Fruit fly (Drosophila melanogaster) whole organism, embryonic: ENCODE results near the gene dlg1.
A peak's percentile ranks its signal among the peaks of the same experiment; 100 is the strongest.

Experiments used
- B-H2 ChIP-seq: fragments of 200-800 bp; sonication (Bioruptor generic); optimal IDR thresholded peaks from 2 replicates; lab custom pipeline; 2018; ENCODE audit warnings: missing biosample characterization, mild to moderate bottlenecking, missing genetic modification characterization
- CG11456 ChIP-seq: fragments of 200-800 bp; sonication (Bioruptor generic); IDR thresholded peaks from 3 replicates; pipeline ENCODE4 v1.3.6; 2022; ENCODE audit warnings: missing biosample characterization, missing genetic modification characterization
- CG1233 ChIP-seq: fragments of 200-800 bp; sonication (Bioruptor generic); optimal IDR thresholded peaks from 4 replicates; lab custom pipeline; 2018; ENCODE audit warnings: missing biosample characterization, mild to moderate bottlenecking, missing genetic modification characterization
- CG12744 ChIP-seq: fragments of 200-800 bp; sonication (Bioruptor generic); optimal IDR thresholded peaks from 2 replicates; lab custom pipeline; 2016; ENCODE audit warnings: missing biosample characterization, missing genetic modification characterization
- CG1602 ChIP-seq: fragments of 200-800 bp; sonication (Bioruptor generic); optimal IDR thresholded peaks from 3 replicates; lab custom pipeline; 2016; ENCODE audit warnings: missing biosample characterization, missing genetic modification characterization
- CG16779 ChIP-seq: fragments of 200-800 bp; sonication (Bioruptor generic); IDR thresholded peaks from 2 replicates; pipeline ENCODE4 v1.3.6; 2022; ENCODE audit warnings: missing biosample characterization, missing genetic modification characterization
- CG2116 ChIP-seq: fragments of 200-800 bp; sonication (Bioruptor generic); optimal IDR thresholded peaks from 3 replicates; lab custom pipeline; 2018; ENCODE audit warnings: missing biosample characterization, mild to moderate bottlenecking, missing genetic modification characterization
- CG2199 ChIP-seq: fragments of 200-800 bp; sonication (Bioruptor generic); IDR thresholded peaks from 3 replicates; pipeline ENCODE4 v1.3.6; 2022; ENCODE audit warnings: missing biosample characterization, missing genetic modification characterization
- CG3163 ChIP-seq: fragments of 200-800 bp; sonication (Bioruptor generic); optimal IDR thresholded peaks from 3 replicates; lab custom pipeline; 2016; ENCODE audit warnings: missing biosample characterization, missing genetic modification characterization
- CG3847 ChIP-seq: fragments of 200-800 bp; sonication (Bioruptor generic); IDR thresholded peaks from 2 replicates; pipeline ENCODE4 v1.3.6; 2022; ENCODE audit warnings: missing biosample characterization, missing genetic modification characterization
- CG42726 ChIP-seq: fragments of 200-800 bp; sonication (Bioruptor generic); IDR thresholded peaks from 2 replicates; pipeline ENCODE4 v1.3.6; 2022; ENCODE audit warnings: missing biosample characterization, missing genetic modification characterization; ENCODE audit not compliant: partially characterized antibody
- CG4424 ChIP-seq: fragments of 200-800 bp; sonication (Bioruptor generic); optimal IDR thresholded peaks from 3 replicates; lab custom pipeline; 2016; ENCODE audit warnings: missing biosample characterization, missing genetic modification characterization
- CG4730 ChIP-seq: fragments of 200-800 bp; sonication (Bioruptor generic); IDR thresholded peaks from 2 replicates; pipeline ENCODE4 v1.3.6; 2022; ENCODE audit warnings: missing biosample characterization, missing genetic modification characterization
- CG4820 ChIP-seq: fragments of 200-800 bp; sonication (Bioruptor generic); optimal IDR thresholded peaks from 3 replicates; lab custom pipeline; 2016; ENCODE audit warnings: missing biosample characterization, missing genetic modification characterization
- CG6791 ChIP-seq: fragments of 200-800 bp; sonication (Bioruptor generic); IDR thresholded peaks from 3 replicates; pipeline ENCODE4 v1.3.6; 2022; ENCODE audit warnings: missing biosample characterization, missing genetic modification characterization; ENCODE audit not compliant: partially characterized antibody
- CG7372 ChIP-seq: fragments of 200-800 bp; sonication (Bioruptor generic); IDR thresholded peaks from 2 replicates; pipeline ENCODE4 v1.3.6; 2022; ENCODE audit warnings: missing biosample characterization, missing genetic modification characterization
- CG7928 ChIP-seq: fragments of 200-800 bp; sonication (Bioruptor generic); optimal IDR thresholded peaks from 2 replicates; lab custom pipeline; 2017; ENCODE audit warnings: missing biosample characterization, mild to moderate bottlenecking, missing genetic modification characterization
- CG8359 ChIP-seq: fragments of 200-800 bp; sonication (Bioruptor generic); optimal IDR thresholded peaks from 2 replicates; lab custom pipeline; 2017; ENCODE audit warnings: missing biosample characterization, mild to moderate bottlenecking, missing genetic modification characterization, borderline replicate concordance
- CG8478 ChIP-seq: fragments of >200 bp; optimal IDR thresholded peaks from 2 replicates; lab custom pipeline; 2018
- CG8944 ChIP-seq: fragments of 200-800 bp; sonication (Bioruptor generic); optimal IDR thresholded peaks from 3 replicates; lab custom pipeline; 2016; ENCODE audit warnings: missing biosample characterization, missing genetic modification characterization
- CHES-1-like ChIP-seq: fragments of 200-800 bp; sonication (Bioruptor generic); optimal IDR thresholded peaks from 2 replicates; lab custom pipeline; 2016; ENCODE audit warnings: missing biosample characterization, missing genetic modification characterization
- Doc3 ChIP-seq: fragments of 200-800 bp; sonication (Bioruptor generic); IDR thresholded peaks from 3 replicates; pipeline ENCODE4 v1.3.6; 2022; ENCODE audit warnings: missing biosample characterization, missing genetic modification characterization; ENCODE audit not compliant: partially characterized antibody
- Dp ChIP-seq: fragments of 200-800 bp; sonication (Bioruptor generic); optimal IDR thresholded peaks from 2 replicates; lab custom pipeline; 2018; ENCODE audit warnings: missing biosample characterization, mild to moderate bottlenecking, missing genetic modification characterization, moderate library complexity
- Dref ChIP-seq: fragments of 200-800 bp; sonication (Bioruptor generic); IDR thresholded peaks from 2 replicates; pipeline ENCODE4 v1.3.6; 2022; ENCODE audit warnings: missing biosample characterization, missing genetic modification characterization
- ERR ChIP-seq: fragments of 200-800 bp; sonication (Bioruptor generic); optimal IDR thresholded peaks from 2 replicates; lab custom pipeline; 2016; ENCODE audit warnings: missing biosample characterization, missing genetic modification characterization
- Elba2 ChIP-seq: fragments of 200-800 bp; sonication (Bioruptor generic); optimal IDR thresholded peaks from 3 replicates; lab custom pipeline; 2016; ENCODE audit warnings: missing biosample characterization, missing genetic modification characterization
- GATAe ChIP-seq: fragments of 200-800 bp; sonication (Bioruptor generic); conservative IDR thresholded peaks from 2 replicates; pipeline ENCODE4 v1.3.6; 2022; ENCODE audit warnings: missing biosample characterization, missing genetic modification characterization
- Hey ChIP-seq: fragments of 200-800 bp; sonication (Bioruptor generic); optimal IDR thresholded peaks from 3 replicates; lab custom pipeline; 2018; ENCODE audit warnings: missing biosample characterization, mild to moderate bottlenecking, missing genetic modification characterization
- Jarid2 ChIP-seq: fragments of 200-800 bp; sonication (Bioruptor generic); optimal IDR thresholded peaks from 3 replicates; lab custom pipeline; 2017; ENCODE audit warnings: mild to moderate bottlenecking, missing biosample characterization, missing genetic modification reagents, missing genetic modification characterization
- Lhr ChIP-seq: fragments of 200-800 bp; sonication (Bioruptor generic); optimal IDR thresholded peaks from 3 replicates; lab custom pipeline; 2017; ENCODE audit warnings: mild to moderate bottlenecking, missing biosample characterization, missing genetic modification reagents, missing genetic modification characterization
- Mrtf ChIP-seq: fragments of 200-800 bp; sonication (Bioruptor generic); IDR thresholded peaks from 3 replicates; pipeline ENCODE4 v1.3.6; 2022; ENCODE audit warnings: missing biosample characterization, missing genetic modification characterization
- TFAM ChIP-seq: fragments of 200-800 bp; sonication (Bioruptor generic); optimal IDR thresholded peaks from 2 replicates; lab custom pipeline; 2017; ENCODE audit warnings: missing biosample characterization, missing genetic modification characterization, inconsistent platforms
- Trl ChIP-seq, 3 experiments: fragments of >200 bp in 2 of 3; fragments of 200-800 bp in 1 of 3; sonication (Bioruptor generic) in 1 of 3; optimal IDR thresholded peaks; 2 replicates in 1 of 3; 3 replicates in 2 of 3; lab custom pipeline; 2016 to 2017; ENCODE audit warnings: missing biosample characterization in 1 of 3, missing genetic modification characterization in 1 of 3
- ab ChIP-seq: fragments of 200-800 bp; sonication (Bioruptor generic); optimal IDR thresholded peaks from 2 replicates; lab custom pipeline; 2016; ENCODE audit warnings: missing biosample characterization, missing genetic modification characterization
- cad ChIP-seq: fragments of >200 bp; optimal IDR thresholded peaks from 2 replicates; lab custom pipeline; 2017; ENCODE audit warnings: missing biosample characterization, missing genetic modification characterization
- eyg ChIP-seq: fragments of 200-800 bp; sonication (Bioruptor generic); optimal IDR thresholded peaks from 3 replicates; lab custom pipeline; 2016; ENCODE audit warnings: missing biosample characterization, missing genetic modification characterization
- fd64A ChIP-seq: fragments of 200-800 bp; sonication (Bioruptor generic); optimal IDR thresholded peaks from 3 replicates; lab custom pipeline; 2018; ENCODE audit warnings: missing biosample characterization, mild to moderate bottlenecking, missing genetic modification characterization
- gce ChIP-seq: fragments of 200-800 bp; sonication (Bioruptor generic); IDR thresholded peaks from 3 replicates; pipeline ENCODE4 v1.3.6; 2022; ENCODE audit warnings: missing biosample characterization, missing genetic modification characterization
- hb ChIP-seq: fragments of 200-800 bp; sonication (Bioruptor generic); IDR thresholded peaks from 3 replicates; pipeline ENCODE4 v1.3.6; 2022; ENCODE audit warnings: missing biosample characterization, missing genetic modification characterization; ENCODE audit not compliant: partially characterized antibody
- inv ChIP-seq: fragments of 200-800 bp; sonication (Bioruptor generic); IDR thresholded peaks from 2 replicates; pipeline ENCODE4 v1.3.6; 2022; ENCODE audit warnings: missing biosample characterization, missing genetic modification characterization; ENCODE audit not compliant: partially characterized antibody
- ken ChIP-seq: fragments of 200-800 bp; sonication (Bioruptor generic); IDR thresholded peaks from 3 replicates; pipeline ENCODE4 v1.3.6; 2022; ENCODE audit warnings: missing biosample characterization, missing genetic modification characterization
- lov ChIP-seq, 2 experiments: fragments of 200-800 bp in 1 of 2; fragments of >200 bp in 1 of 2; sonication (Bioruptor generic) in 1 of 2; IDR thresholded peaks in 1 of 2; optimal IDR thresholded peaks in 1 of 2; 2 replicates in 1 of 2; 3 replicates in 1 of 2; pipeline versions ENCODE4 v1.3.6 to Lab custom; 2017 to 2022; ENCODE audit warnings: missing biosample characterization in 1 of 2, missing genetic modification characterization in 1 of 2
- pum ChIP-seq: fragments of 200-800 bp; sonication (Bioruptor generic); optimal IDR thresholded peaks from 2 replicates; lab custom pipeline; 2016; ENCODE audit warnings: missing biosample characterization, missing genetic modification characterization
- repo ChIP-seq: fragments of 200-800 bp; sonication (Bioruptor generic); optimal IDR thresholded peaks from 2 replicates; lab custom pipeline; 2016; ENCODE audit warnings: missing biosample characterization, missing genetic modification characterization
- row ChIP-seq: fragments of 200-800 bp; sonication (Bioruptor generic); IDR thresholded peaks from 3 replicates; pipeline ENCODE4 v1.3.6; 2022; ENCODE audit warnings: missing biosample characterization, missing genetic modification characterization
- sc ChIP-seq, 3 experiments: fragments of >200 bp in 2 of 3; fragments of 200-800 bp in 1 of 3; sonication (Bioruptor generic) in 1 of 3; optimal IDR thresholded peaks; 2 replicates in 2 of 3; 3 replicates in 1 of 3; lab custom pipeline; 2017; ENCODE audit warnings: mild to moderate bottlenecking in 1 of 3, missing biosample characterization in 1 of 3, missing genetic modification characterization in 1 of 3, missing genetic modification reagents in 1 of 3
- tll ChIP-seq, 2 experiments: fragments of 200-800 bp in 1 of 2; fragments of >200 bp in 1 of 2; sonication (Bioruptor generic) in 1 of 2; optimal IDR thresholded peaks; 2 replicates each; lab custom pipeline; 2017 to 2019; ENCODE audit warnings: missing biosample characterization in 2 of 2, missing genetic modification characterization in 2 of 2, mild to moderate bottlenecking in 1 of 2, moderate library complexity in 1 of 2
- tna ChIP-seq: fragments of 200-800 bp; sonication (Bioruptor generic); IDR thresholded peaks from 2 replicates; pipeline ENCODE4 v1.3.6; 2022; ENCODE audit warnings: missing biosample characterization, missing genetic modification characterization; ENCODE audit not compliant: partially characterized antibody
- ttk ChIP-seq: fragments of 200-800 bp; sonication (Bioruptor generic); IDR thresholded peaks from 2 replicates; pipeline ENCODE4 v2.1.2; 2022; ENCODE audit warnings: missing biosample characterization, missing genetic modification characterization
- zfh1 ChIP-seq: fragments of 200-800 bp; sonication (Bioruptor generic); IDR thresholded peaks from 3 replicates; pipeline ENCODE4 v1.3.6; 2022; ENCODE audit warnings: missing biosample characterization, missing genetic modification characterization
- zfh2 ChIP-seq: fragments of 200-800 bp; sonication (Bioruptor generic); optimal IDR thresholded peaks from 2 replicates; lab custom pipeline; 2016; ENCODE audit warnings: missing biosample characterization, missing genetic modification characterization

dlg1 gene

dm6 chrX:11427282-11427689, 57.8 kb downstream of the dlg1 start:
- TF ChIP-seq CG4730 = no peak
- peak; percentile 70 for TF ChIP-seq fd64A
- no peak for TF ChIP-seq ttk (GFP tag; lab: Robert Waterston, UW)
- peak; percentile 80 for TF ChIP-seq ERR (GFP tag; lab: Kevin White, UChicago)
- TF ChIP-seq Mrtf (GFP tag; lab: Robert Waterston, UW) = no peak
- no peak for TF ChIP-seq Dref (GFP tag; lab: Robert Waterston, UW)
- no peak for TF ChIP-seq CG4820 (GFP tag; lab: Kevin White, UChicago)
- peak; percentile 14 for TF ChIP-seq CG1233 (GFP tag; lab: Kevin White, UChicago)
- TF ChIP-seq gce (GFP tag; lab: Robert Waterston, UW) = no peak
- no peak for TF ChIP-seq hb (GFP tag; lab: Robert Waterston, UW)
- TF ChIP-seq Hey = peak; percentile 68
- no peak for TF ChIP-seq sc (optimal IDR thresholded peaks at IDR 0.05; lab: Kevin White, UChicago)
- peak; percentile 13 for TF ChIP-seq sc (GFP tag; optimal IDR thresholded peaks at IDR 0.05; lab: Kevin White, UChicago)
- no peak for TF ChIP-seq CG8359 (GFP tag; lab: Kevin White, UChicago)
- TF ChIP-seq zfh2 (GFP tag; lab: Kevin White, UChicago) = no peak
- TF ChIP-seq CG3847 (GFP tag; lab: Robert Waterston, UW) = no peak
- TF ChIP-seq B-H2 (GFP tag; lab: Kevin White, UChicago) = no peak
- TF ChIP-seq Trl (optimal IDR thresholded peaks at IDR 0.05; lab: Kevin White, UChicago) = no peak
- no peak for TF ChIP-seq Trl (GFP tag; optimal IDR thresholded peaks at IDR 0.05; lab: Kevin White, UChicago)
- TF ChIP-seq GATAe (GFP tag; lab: Robert Waterston, UW) = peak; percentile 66; the same call in 1 of the 2 replicates
- no peak for TF ChIP-seq CHES-1-like (GFP tag; lab: Kevin White, UChicago)
- TF ChIP-seq CG8944 = no peak
- TF ChIP-seq CG12744 = no peak
- TF ChIP-seq Elba2 (GFP tag; lab: Kevin White, UChicago) = no peak
- no peak for TF ChIP-seq inv
- no peak for TF ChIP-seq CG2116 (GFP tag; lab: Kevin White, UChicago)
- TF ChIP-seq repo (GFP tag; lab: Kevin White, UChicago) = no peak
- no peak for TF ChIP-seq CG1602 (GFP tag; lab: Kevin White, UChicago)
- no peak for TF ChIP-seq zfh1 (GFP tag; lab: Robert Waterston, UW)
- no peak for TF ChIP-seq CG8478 (lab: Kevin White, UChicago)
- no peak for TF ChIP-seq Dp (GFP tag; lab: Kevin White, UChicago)
- no peak for TF ChIP-seq CG7372
- TF ChIP-seq CG7928 (GFP tag; lab: Kevin White, UChicago) = no peak
- no peak for TF ChIP-seq ken (GFP tag; lab: Robert Waterston, UW)
- no peak for TF ChIP-seq ab (GFP tag; lab: Kevin White, UChicago)
- TF ChIP-seq TFAM (GFP tag; lab: Kevin White, UChicago) = peak; percentile 7
- TF ChIP-seq CG4424 = no peak
- no peak for TF ChIP-seq tll (GFP tag; optimal IDR thresholded peaks at IDR 0.05; lab: Kevin White, UChicago)
- TF ChIP-seq row (GFP tag; lab: Robert Waterston, UW) = peak; percentile 5; the same call in 1 of the 3 replicates
- TF ChIP-seq tna (GFP tag; lab: Robert Waterston, UW) = no peak
- TF ChIP-seq CG42726 (GFP tag; lab: Robert Waterston, UW) = no peak
- peak; percentile 33 for TF ChIP-seq Jarid2 (GFP tag; lab: Kevin White, UChicago)
- no peak for TF ChIP-seq Doc3 (GFP tag; lab: Robert Waterston, UW)
- no peak for TF ChIP-seq eyg (GFP tag; lab: Kevin White, UChicago)
- no peak for TF ChIP-seq CG3163 (GFP tag; lab: Kevin White, UChicago)
- no peak for TF ChIP-seq pum (GFP tag; lab: Kevin White, UChicago)
- no peak for TF ChIP-seq cad (GFP tag; lab: Kevin White, UChicago)
- TF ChIP-seq Lhr (GFP tag; lab: Kevin White, UChicago) = peak; percentile 25
- no peak for TF ChIP-seq lov (optimal IDR thresholded peaks at IDR 0.05; lab: Kevin White, UChicago)
- TF ChIP-seq lov (GFP tag; IDR thresholded peaks at IDR 0.05; lab: Robert Waterston, UW) = no peak
- no peak for TF ChIP-seq CG16779 (GFP tag; lab: Robert Waterston, UW)
- TF ChIP-seq CG6791 (GFP tag; lab: Robert Waterston, UW) = no peak
- TF ChIP-seq CG11456 = no peak
- TF ChIP-seq CG2199 (GFP tag; lab: Robert Waterston, UW) = no peak
